Fruit fly (Drosophila melanogaster) whole organism, adult: ENCODE data around the gene Gr93b.

ENCODE experiments used
- CG5204 ChIP-seq: fragments of 200-800 bp; sonication (Bioruptor generic); optimal IDR thresholded peaks from 2 replicates; lab custom pipeline; 2016; ENCODE audit warnings: missing biosample characterization, missing genetic modification characterization
- CG7045 ChIP-seq: fragments of 200-800 bp; sonication (Bioruptor generic); optimal IDR thresholded peaks from 2 replicates; lab custom pipeline; 2017; ENCODE audit warnings: missing biosample characterization, mild to moderate bottlenecking, missing genetic modification characterization
- CG7101 ChIP-seq: fragments of 200-800 bp; sonication (Bioruptor generic); optimal IDR thresholded peaks from 2 replicates; lab custom pipeline; 2018; ENCODE audit warnings: missing biosample characterization, mild to moderate bottlenecking, missing genetic modification characterization, moderate library complexity
- Crg-1 ChIP-seq: fragments of 200-800 bp; sonication (Bioruptor generic); optimal IDR thresholded peaks from 2 replicates; lab custom pipeline; 2016; ENCODE audit warnings: missing biosample characterization, missing genetic modification characterization
- pad ChIP-seq: fragments of 200-800 bp; sonication (Bioruptor generic); optimal IDR thresholded peaks from 3 replicates; lab custom pipeline; 2017; ENCODE audit warnings: missing biosample characterization, missing genetic modification characterization, mild to moderate bottlenecking, moderate library complexity, missing genetic modification reagents

DNA sequence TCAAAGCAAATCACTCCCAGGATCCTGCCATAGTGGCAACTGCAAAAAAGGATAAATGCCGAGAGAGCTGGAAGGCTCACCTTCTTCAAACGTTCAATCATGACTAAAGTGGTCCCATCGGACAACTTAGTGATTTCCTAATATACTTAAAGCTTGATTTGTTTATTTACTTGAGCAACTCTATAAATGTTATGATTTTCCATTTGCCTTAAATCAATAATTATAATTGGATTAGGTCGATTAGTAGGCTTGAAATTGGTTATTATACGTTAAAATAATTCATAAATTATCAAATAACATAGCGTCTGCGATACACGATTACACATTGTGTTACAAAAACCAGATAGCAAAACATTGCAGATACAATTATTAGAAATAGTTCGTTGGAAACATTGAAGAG is 1.6 kb upstream of the Gr93b start, which contains the start of gene Gr93c:
- no peak for TF ChIP-seq Crg-1 (GFP tag; lab: Kevin White, UChicago)
- TF ChIP-seq pad (GFP tag; lab: Kevin White, UChicago) = no peak
- no peak for TF ChIP-seq CG5204 (GFP tag; lab: Kevin White, UChicago)
- TF ChIP-seq CG7101 (tag; lab: Kevin White, UChicago) = no peak
- no peak for TF ChIP-seq CG7045 (GFP tag; lab: Kevin White, UChicago)
